Worm (Caenorhabditis elegans) whole organism, early embryonic: ENCODE results near the gene clp-6.

Experiments used
- F13C5.2 ChIP-seq: sonication (generic microtip); optimal IDR thresholded peaks from 2 replicates; lab custom pipeline; 2017; ENCODE audit warnings: mild to moderate bottlenecking, missing genetic modification characterization, inconsistent platforms, missing compliant biosample characterization
- ama-1 ChIP-seq: fragments of 150-350 bp; optimal IDR thresholded peaks from 2 replicates; lab custom pipeline; 2014
- hmbx-1 ChIP-seq: sonication (generic microtip); optimal IDR thresholded peaks from 2 replicates; lab custom pipeline; 2016; ENCODE audit warnings: mild to moderate bottlenecking, missing genetic modification characterization, missing compliant biosample characterization
- tbx-37 ChIP-seq: fragments of 200-800 bp; sonication (Bioruptor generic); conservative IDR thresholded peaks from 2 replicates; pipeline ENCODE4 v1.3.6; 2022; ENCODE audit warnings: missing genetic modification reagents, missing genetic modification characterization, missing compliant biosample characterization

DNA sequence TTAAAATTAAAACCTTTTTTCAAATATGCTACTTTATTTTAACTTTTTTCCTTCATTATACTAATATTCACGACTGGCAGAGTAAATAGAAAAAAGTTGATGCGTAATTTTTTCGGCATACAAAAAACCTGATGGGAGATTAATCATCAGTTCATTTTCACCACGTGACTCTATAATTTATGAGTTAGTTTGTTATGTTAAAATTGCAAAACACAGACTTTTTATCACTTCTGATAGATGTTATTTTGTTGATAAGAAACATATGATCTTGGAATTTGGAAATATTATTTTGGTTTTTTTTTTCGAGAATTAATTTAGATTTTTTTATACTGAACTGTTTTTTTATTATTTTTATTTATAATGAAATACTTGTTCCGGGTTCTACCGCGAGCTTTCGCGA, 30.9 kb downstream of the clp-6 start:
- TF ChIP-seq ama-1 (lab: Kevin White, UChicago) (no peak), F13C5.2 (no peak), tbx-37 (GFP tag; lab: Robert Waterston, UW) (no peak), hmbx-1 (tag; lab: Kevin White, UChicago) (no peak)
